Worm (Caenorhabditis elegans): Measurements from ENCODE around the gene sym-4.

DNA sequence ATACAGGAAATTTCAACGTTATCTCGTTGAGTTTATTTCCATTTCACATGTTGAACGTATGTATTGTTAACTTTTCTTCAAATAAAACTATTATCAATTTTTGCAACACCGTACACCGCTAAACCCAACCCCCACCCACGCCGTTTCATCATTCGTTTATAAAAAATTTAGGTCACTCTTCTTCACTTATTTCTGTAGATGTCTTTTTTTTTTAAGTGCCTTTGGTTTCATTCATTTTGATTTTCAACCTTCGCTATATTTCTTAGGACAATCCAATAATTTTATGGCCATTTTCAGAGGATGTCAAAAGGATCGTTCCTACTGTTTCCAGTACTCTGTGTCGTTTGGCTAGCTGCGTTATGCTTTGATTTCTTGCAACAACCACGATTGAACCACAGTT is 10.7 kb upstream of the sym-4 start, which contains the start of gene C37E2.3:
- TF ChIP-seq unc-39 (tag; optimal IDR thresholded peaks at IDR 0.05) = no peak
- TF ChIP-seq lsy-2 (tag; optimal IDR thresholded peaks at IDR 0.05) = no peak
- TF ChIP-seq nhr-28 (tag; optimal IDR thresholded peaks at IDR 0.05) = no peak
- no peak for TF ChIP-seq elt-3 (tag; optimal IDR thresholded peaks at IDR 0.05)
- no peak for TF ChIP-seq nhr-237 (tag; optimal IDR thresholded peaks at IDR 0.05)
- no peak for TF ChIP-seq lin-13 (tag; optimal IDR thresholded peaks at IDR 0.05)

All from whole organism, mixed stage, embryonic.